Fruit fly (Drosophila melanogaster): Measurements from ENCODE around the gene CG8031.
A peak's percentile ranks its signal among the peaks of the same experiment; 100 is the strongest.

The CG8031 gene

DNA sequence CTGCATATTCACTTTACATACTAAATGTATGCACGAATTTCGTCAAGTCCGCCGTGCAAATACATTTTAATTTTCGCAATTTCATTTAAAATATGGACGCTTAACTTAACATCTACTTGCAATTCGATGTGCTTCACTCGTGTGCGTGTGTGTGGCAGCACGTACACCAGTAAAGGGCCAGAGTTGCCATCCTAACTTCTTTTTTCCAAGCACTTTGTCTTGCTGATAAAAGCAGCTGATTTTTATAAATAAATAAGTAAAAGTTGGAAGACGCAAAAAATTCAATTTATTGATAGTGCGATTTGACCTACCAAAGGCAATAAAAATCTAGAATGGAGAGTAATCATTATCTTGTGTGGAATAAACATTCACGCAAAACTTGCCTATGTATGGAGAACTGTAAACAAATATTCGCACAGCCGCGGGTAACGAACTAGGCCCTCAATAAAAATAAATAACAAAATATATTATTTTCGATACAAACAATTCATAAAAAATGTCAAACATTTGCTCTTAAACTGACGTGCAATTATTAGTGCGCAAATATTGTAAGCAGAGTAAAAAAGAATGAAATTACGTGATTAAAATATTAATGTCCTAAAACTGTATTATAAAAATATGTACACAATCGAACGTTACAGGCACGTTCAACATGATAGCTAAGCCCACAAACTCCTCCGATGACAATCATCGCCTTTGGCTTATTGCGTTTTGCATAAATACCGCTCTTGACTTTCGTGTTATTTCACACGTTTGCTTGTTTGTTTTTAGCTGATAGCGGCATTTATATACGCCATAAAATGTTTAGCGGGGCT is 28.7 kb downstream of the CG8031 start (continued):
- TF ChIP-seq Spps (tag; optimal IDR thresholded peaks at IDR 0.05) = no peak
- TF ChIP-seq CG16863 (GFP tag; optimal IDR thresholded peaks at IDR 0.05) = no peak
- TF ChIP-seq lola (GFP tag; optimal IDR thresholded peaks at IDR 0.05) = peak in 2 of 3 experiments; percentile 56 to 63
- TF ChIP-seq corto (GFP tag; optimal IDR thresholded peaks at IDR 0.05) = peak; percentile 10
- TF ChIP-seq kni (GFP tag; optimal IDR thresholded peaks at IDR 0.05) = peak; percentile 29
- peak; percentile 42 for TF ChIP-seq BtbVII (GFP tag; optimal IDR thresholded peaks at IDR 0.05)
- peak; percentile 79 for TF ChIP-seq bcd (GFP tag; optimal IDR thresholded peaks at IDR 0.05)
- TF ChIP-seq HmgZ (tag; optimal IDR thresholded peaks at IDR 0.05) = peak; percentile 64
- peak; percentile 64 for TF ChIP-seq Ptx1 (GFP tag; IDR thresholded peaks at IDR 0.05)
- peak; percentile 58 for TF ChIP-seq CG4328 (GFP tag; optimal IDR thresholded peaks at IDR 0.05)
- TF ChIP-seq CG31224 (GFP tag; IDR thresholded peaks at IDR 0.05) = peak; percentile 63
- TF ChIP-seq CG18476 (GFP tag; optimal IDR thresholded peaks at IDR 0.05) = peak; percentile 31
- peak; percentile 82 for TF ChIP-seq gem (tag; optimal IDR thresholded peaks at IDR 0.05)
- TF ChIP-seq CG8388 (GFP tag; optimal IDR thresholded peaks at IDR 0.05) = peak; percentile 35
- peak; percentile 59 for TF ChIP-seq Ada2b (GFP tag; IDR thresholded peaks at IDR 0.05)
- TF ChIP-seq Hmr (GFP tag; optimal IDR thresholded peaks at IDR 0.05) = peak; percentile 84
- peak; percentile 84 for TF ChIP-seq CG12659 (GFP tag; optimal IDR thresholded peaks at IDR 0.05)
- TF ChIP-seq D19A (tag; optimal IDR thresholded peaks at IDR 0.05) = peak; percentile 54
- peak; percentile 43; the same call in 1 of the 2 replicates for TF ChIP-seq klu (GFP tag; IDR thresholded peaks at IDR 0.05)
- peak; percentile 33 for TF ChIP-seq CG4820 (GFP tag; optimal IDR thresholded peaks at IDR 0.05)
- no peak for TF ChIP-seq Side (GFP tag; optimal IDR thresholded peaks at IDR 0.05)
- peak in 1 of 2 experiments; percentile 48 for TF ChIP-seq crp (GFP tag; optimal IDR thresholded peaks at IDR 0.05)
- peak; percentile 51 for TF ChIP-seq CG18011 (GFP tag; optimal IDR thresholded peaks at IDR 0.05)
- TF ChIP-seq CG11696 (GFP tag; IDR thresholded peaks at IDR 0.05) = peak; percentile 97
- TF ChIP-seq mam (GFP tag; optimal IDR thresholded peaks at IDR 0.05) = peak; percentile 13
- 0 out of 2 replicates have a peak, but pooled peaks have one; percentile 46 for TF ChIP-seq CG11247 (GFP tag; IDR thresholded peaks at IDR 0.05)
- TF ChIP-seq CG18619 (GFP tag; optimal IDR thresholded peaks at IDR 0.05) = peak; percentile 76
- TF ChIP-seq CG6854 (GFP tag; optimal IDR thresholded peaks at IDR 0.05) = peak; percentile 67
- TF ChIP-seq ci (GFP tag; IDR thresholded peaks at IDR 0.05) = peak; percentile 37; the same call in 1 of the 3 replicates
- TF ChIP-seq Nf-YB (GFP tag; optimal IDR thresholded peaks at IDR 0.05) = peak; percentile 52
- TF ChIP-seq lbe (GFP tag; optimal IDR thresholded peaks at IDR 0.05) = peak; percentile 20
- peak; percentile 62; the same call in 2 of the 3 replicates for TF ChIP-seq CG17361 (GFP tag; IDR thresholded peaks at IDR 0.05)
- no peak for TF ChIP-seq hb (GFP tag; IDR thresholded peaks at IDR 0.05; ENCODE audit: partially characterized antibody)
- TF ChIP-seq pb (GFP tag; optimal IDR thresholded peaks at IDR 0.05) = no peak
- TF ChIP-seq chinmo (GFP tag; IDR thresholded peaks at IDR 0.05; ENCODE audit: partially characterized antibody) = 0 out of 4 replicates have a peak, but pooled peaks have one; percentile 43
- peak; percentile 79 for TF ChIP-seq CG32532 (GFP tag; IDR thresholded peaks at IDR 0.05)
- TF ChIP-seq oc (tag; optimal IDR thresholded peaks at IDR 0.05) = peak; percentile 40
- TF ChIP-seq wor (GFP tag; IDR thresholded peaks at IDR 0.05) = peak; percentile 41
- peak; percentile 6; the same call in 1 of the 2 replicates for TF ChIP-seq CG43689 (GFP tag; IDR thresholded peaks at IDR 0.05)
- TF ChIP-seq Trl (optimal IDR thresholded peaks at IDR 0.05) = no peak
- TF ChIP-seq Trl (GFP tag; optimal IDR thresholded peaks at IDR 0.05) = no peak
- TF ChIP-seq CG11085 (GFP tag; IDR thresholded peaks at IDR 0.05) = no peak
- 0 out of 2 replicates have a peak, but pooled peaks have one; percentile 6 for TF ChIP-seq Poxn (GFP tag; IDR thresholded peaks at IDR 0.05)
- no peak for TF ChIP-seq CG16779 (GFP tag; IDR thresholded peaks at IDR 0.05)
- TF ChIP-seq onecut (GFP tag; IDR thresholded peaks at IDR 0.05) = peak; percentile 55; the same call in 1 of the 2 replicates
- TF ChIP-seq C15 (GFP tag; IDR thresholded peaks at IDR 0.05) = no peak
- TF ChIP-seq CG9437 (GFP tag; optimal IDR thresholded peaks at IDR 0.05) = peak; percentile 72
- no peak for TF ChIP-seq H2.0 (GFP tag; IDR thresholded peaks at IDR 0.05)
